Fruit fly (Drosophila melanogaster): ENCODE results near the gene Rbsn-5.

Gene Rbsn-5

DNA sequence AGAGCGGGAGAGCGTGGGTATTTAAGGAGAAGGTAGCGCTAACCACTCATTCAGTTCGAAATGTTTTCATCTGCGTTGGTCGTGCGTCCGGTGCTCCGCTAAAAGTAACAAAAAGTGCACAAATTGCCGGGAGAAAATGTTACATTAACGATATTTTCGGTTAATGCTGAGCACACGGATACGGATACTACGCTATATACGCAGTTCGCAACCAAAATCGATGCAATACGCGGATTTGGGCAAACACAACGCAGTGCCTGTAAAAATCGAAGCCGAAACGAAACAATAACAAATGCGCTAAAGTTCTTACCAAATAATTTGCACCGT lies 3.4 kb downstream of the Rbsn-5 start, which contains the start of gene Piezo:
Gene Piezo (plus strand): TSS at position 49 of the 327 bp plus-strand sequence.
- peak; percentile 44; the same call in 1 of the 3 replicates for TF ChIP-seq CG6791 (GFP tag; IDR thresholded peaks at IDR 0.05; ENCODE audit: partially characterized antibody)
- peak; percentile 13; the same call in 1 of the 2 replicates for TF ChIP-seq ato (GFP tag; IDR thresholded peaks at IDR 0.05; ENCODE audit: partially characterized antibody)
- TF ChIP-seq CG10209 (GFP tag; optimal IDR thresholded peaks at IDR 0.05) = peak; percentile 15
- no peak for TF ChIP-seq eyg (GFP tag; optimal IDR thresholded peaks at IDR 0.05)
- 0 out of 3 replicates have a peak, but pooled peaks have one; percentile 29 for TF ChIP-seq CG7963 (GFP tag; IDR thresholded peaks at IDR 0.05; ENCODE audit: partially characterized antibody)
- no peak for TF ChIP-seq tin (GFP tag; optimal IDR thresholded peaks at IDR 0.05)
- TF ChIP-seq CG10543 (GFP tag; optimal IDR thresholded peaks at IDR 0.05) = peak; percentile 56
- TF ChIP-seq Jarid2 (GFP tag; optimal IDR thresholded peaks at IDR 0.05) = peak; percentile 98
- no peak for TF ChIP-seq gt (GFP tag; IDR thresholded peaks at IDR 0.05)
- peak; percentile 53; the same call in 1 of the 3 replicates for TF ChIP-seq Opbp (GFP tag; IDR thresholded peaks at IDR 0.05; ENCODE audit: partially characterized antibody)
- TF ChIP-seq amos (GFP tag; IDR thresholded peaks at IDR 0.05; ENCODE audit: partially characterized antibody) = peak; percentile 58; the same call in 1 of the 2 replicates
- TF ChIP-seq Taf1 (GFP tag; IDR thresholded peaks at IDR 0.05) = no peak
- peak; percentile 24 for TF ChIP-seq sug (tag; optimal IDR thresholded peaks at IDR 0.05)
- no peak for TF ChIP-seq pan (optimal IDR thresholded peaks at IDR 0.05)
- TF ChIP-seq pan (GFP tag; optimal IDR thresholded peaks at IDR 0.05 in 1 of 2, IDR thresholded peaks at IDR 0.05 in 1 of 2) = no peak
- TF ChIP-seq p53 (GFP tag; optimal IDR thresholded peaks at IDR 0.05) = no peak
- no peak for TF ChIP-seq CG30403 (GFP tag; optimal IDR thresholded peaks at IDR 0.05)
- TF ChIP-seq chinmo (GFP tag; IDR thresholded peaks at IDR 0.05; ENCODE audit: partially characterized antibody) = peak; percentile 34; the same call in 1 of the 4 replicates
- TF ChIP-seq CG10274 (GFP tag; optimal IDR thresholded peaks at IDR 0.05) = no peak
- no peak for TF ChIP-seq CG43689 (GFP tag; IDR thresholded peaks at IDR 0.05)
- TF ChIP-seq bbx (GFP tag; IDR thresholded peaks at IDR 0.05; ENCODE audit: partially characterized antibody) = 0 out of 2 replicates have a peak, but pooled peaks have one; percentile 9
- no peak for TF ChIP-seq ash1 (GFP tag; optimal IDR thresholded peaks at IDR 0.05)
- TF ChIP-seq pb (GFP tag; optimal IDR thresholded peaks at IDR 0.05) = no peak
- 0 out of 2 replicates have a peak, but pooled peaks have one; percentile 7 for TF ChIP-seq tna (GFP tag; IDR thresholded peaks at IDR 0.05; ENCODE audit: partially characterized antibody)
- peak; percentile 4 for TF ChIP-seq CG5180 (GFP tag; optimal IDR thresholded peaks at IDR 0.05)
- TF ChIP-seq Bgb (GFP tag; IDR thresholded peaks at IDR 0.05; ENCODE audit: partially characterized antibody) = peak; percentile 47; the same call in 1 of the 2 replicates
- TF ChIP-seq fd102C (GFP tag; optimal IDR thresholded peaks at IDR 0.05) = peak; percentile 56
- TF ChIP-seq CG7372 (GFP tag; IDR thresholded peaks at IDR 0.05) = no peak
- TF ChIP-seq pros (GFP tag; optimal IDR thresholded peaks at IDR 0.05) = no peak
- peak; percentile 4; the same call in 1 of the 2 replicates for TF ChIP-seq crol (GFP tag; IDR thresholded peaks at IDR 0.05)
- no peak for TF ChIP-seq CG2712 (tag; optimal IDR thresholded peaks at IDR 0.05)
- no peak for TF ChIP-seq NC2β (GFP tag; optimal IDR thresholded peaks at IDR 0.05)
- no peak for TF ChIP-seq ken (GFP tag; IDR thresholded peaks at IDR 0.05)
- TF ChIP-seq sim (GFP tag; IDR thresholded peaks at IDR 0.05) = 0 out of 2 replicates have a peak, but pooled peaks have one; percentile 1
- TF ChIP-seq CG42726 (GFP tag; IDR thresholded peaks at IDR 0.05; ENCODE audit: partially characterized antibody) = peak; percentile 49; the same call in 1 of the 2 replicates
- peak; percentile 51 for TF ChIP-seq nau (GFP tag; optimal IDR thresholded peaks at IDR 0.05)
- peak; percentile 6; the same call in 1 of the 2 replicates for TF ChIP-seq inv (GFP tag; IDR thresholded peaks at IDR 0.05; ENCODE audit: partially characterized antibody)
- TF ChIP-seq CG10654 (GFP tag; optimal IDR thresholded peaks at IDR 0.05) = no peak
- no peak for TF ChIP-seq Dip3 (GFP tag; optimal IDR thresholded peaks at IDR 0.05)
- TF ChIP-seq bigmax (GFP tag; optimal IDR thresholded peaks at IDR 0.05) = no peak
- peak; percentile 55 for TF ChIP-seq CG9727 (GFP tag; optimal IDR thresholded peaks at IDR 0.05)
- no peak for TF ChIP-seq CG31224 (GFP tag; IDR thresholded peaks at IDR 0.05)
- no peak for TF ChIP-seq exex (tag; optimal IDR thresholded peaks at IDR 0.05)
- TF ChIP-seq Hr3 (GFP tag; optimal IDR thresholded peaks at IDR 0.05) = no peak
- TF ChIP-seq Ets65A (GFP tag) = no peak
- peak; percentile 39 for TF ChIP-seq HLHmδ (GFP tag; optimal IDR thresholded peaks at IDR 0.05)
- TF ChIP-seq hb (GFP tag; IDR thresholded peaks at IDR 0.05; ENCODE audit: partially characterized antibody) = 0 out of 3 replicates have a peak, but pooled peaks have one; percentile 32

Measured in whole organism, embryonic.